Worm (Caenorhabditis elegans) whole organism, late embryonic: Measurements from ENCODE around the gene F55G11.6.

ENCODE experiments used
- dmd-4 ChIP-seq: sonication (generic microtip); optimal IDR thresholded peaks from 2 replicates; lab custom pipeline; 2016; ENCODE audit warnings: borderline replicate concordance, missing genetic modification characterization, missing compliant biosample characterization
- fkh-10 ChIP-seq: fragments of 150-350 bp; optimal IDR thresholded peaks from 2 replicates; lab custom pipeline; 2014; ENCODE audit warnings: missing biosample characterization, missing genetic modification reagents, missing genetic modification characterization
- gmeb-2 ChIP-seq: sonication (generic microtip); optimal IDR thresholded peaks from 2 replicates; lab custom pipeline; 2016; ENCODE audit warnings: missing genetic modification characterization, inconsistent platforms, missing compliant biosample characterization
- nfya-1 ChIP-seq: sonication (generic microtip); optimal IDR thresholded peaks from 2 replicates; lab custom pipeline; 2017; ENCODE audit warnings: missing genetic modification characterization, mild to moderate bottlenecking, missing compliant biosample characterization, antibody characterized with exemption, moderate library complexity
- npax-4 ChIP-seq: sonication (generic microtip); optimal IDR thresholded peaks from 2 replicates; lab custom pipeline; 2016; ENCODE audit warnings: missing genetic modification characterization, missing compliant biosample characterization
- pag-3 ChIP-seq: sonication (generic microtip); optimal IDR thresholded peaks from 2 replicates; lab custom pipeline; 2016; ENCODE audit warnings: missing compliant biosample characterization, missing genetic modification characterization, borderline replicate concordance
- sdc-2 ChIP-seq: sonication (generic microtip); optimal IDR thresholded peaks from 2 replicates; lab custom pipeline; 2016; ENCODE audit warnings: missing genotype, missing genetic modification characterization, missing compliant biosample characterization
- unc-86 ChIP-seq: sonication (generic microtip); optimal IDR thresholded peaks from 2 replicates; lab custom pipeline; 2016; ENCODE audit warnings: missing genetic modification characterization, missing compliant biosample characterization

DNA sequence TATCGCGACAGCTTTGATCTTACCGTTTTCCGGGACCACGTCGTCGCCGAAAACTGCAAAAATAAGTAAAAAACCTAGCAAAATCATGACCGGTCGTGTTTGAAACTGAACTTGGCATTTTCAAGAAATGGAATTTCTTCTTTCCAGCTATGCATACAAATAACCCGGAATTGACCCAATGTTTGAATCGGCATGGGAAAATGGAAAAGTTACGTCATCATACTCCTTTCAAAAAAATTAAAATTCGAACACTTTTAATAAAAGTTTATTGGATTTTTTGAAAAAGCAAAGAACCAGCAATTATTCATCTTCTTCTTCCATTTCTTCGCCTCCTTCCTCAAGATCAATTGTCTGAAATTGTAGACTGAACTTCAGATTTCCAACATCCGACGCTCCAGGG is 36.5 kb downstream of the F55G11.6 start, which contains the start of gene K10D11.4:
- no peak for TF ChIP-seq unc-86
- no peak for TF ChIP-seq pag-3 (tag; lab: Kevin White, UChicago)
- no peak for TF ChIP-seq npax-4 (tag; lab: Kevin White, UChicago)
- no peak for TF ChIP-seq fkh-10 (GFP tag; lab: Kevin White, UChicago)
- TF ChIP-seq sdc-2, result no peak
- TF ChIP-seq dmd-4 (tag; lab: Kevin White, UChicago), result no peak
- TF ChIP-seq nfya-1 (tag; lab: Kevin White, UChicago), result no peak
- TF ChIP-seq gmeb-2, result no peak
